Fruit fly (Drosophila melanogaster): Measurements from ENCODE around the gene Ppn.

dm6 chr3R:28586943-28587342, 46.8 kb upstream of the Ppn start:
- TF ChIP-seq CG14711 (tag; optimal IDR thresholded peaks at IDR 0.05), result no peak
- TF ChIP-seq cnc (optimal IDR thresholded peaks at IDR 0.05), result no peak
- peak; percentile 12 for TF ChIP-seq pad (GFP tag; optimal IDR thresholded peaks at IDR 0.05)
- peak; percentile 12 for TF ChIP-seq CG7101 (tag; optimal IDR thresholded peaks at IDR 0.05)

Data from whole organism, adult.